Worm (Caenorhabditis elegans): ENCODE results near the gene cdh-7.

DNA sequence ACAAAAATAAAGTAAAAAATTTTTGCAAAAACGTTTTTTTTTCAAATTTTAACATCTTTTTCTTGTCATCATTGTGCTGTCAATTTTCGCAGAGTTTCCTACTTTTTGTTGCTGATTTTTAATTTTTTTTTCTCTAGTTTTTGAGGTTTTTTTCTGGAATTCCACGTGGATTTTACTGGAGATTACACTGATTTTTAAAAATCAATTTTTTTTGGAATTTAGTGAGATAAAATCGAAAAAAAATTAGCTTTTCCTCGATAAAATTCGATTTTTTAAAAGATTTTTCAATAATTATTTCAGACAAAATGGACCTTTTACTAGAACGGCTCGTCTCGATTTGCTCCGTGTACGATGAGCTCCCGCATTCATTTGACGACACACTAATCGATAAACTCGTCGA is 26.6 kb downstream of the cdh-7 start, which contains the start of gene R05H10.3:
- no peak for TF ChIP-seq F52B5.7 (tag; optimal IDR thresholded peaks at IDR 0.05)
- TF ChIP-seq dpl-1 (GFP tag; optimal IDR thresholded peaks at IDR 0.05) = no peak
- TF ChIP-seq xnd-1 (tag; optimal IDR thresholded peaks at IDR 0.05) = no peak
- TF ChIP-seq nhr-120 (GFP tag; IDR thresholded peaks at IDR 0.05) = no peak
- no peak for TF ChIP-seq F33H1.4 (GFP tag; IDR thresholded peaks at IDR 0.05)
- no peak for TF ChIP-seq ztf-3 (GFP tag; optimal IDR thresholded peaks at IDR 0.05)
- TF ChIP-seq atf-7 (tag; optimal IDR thresholded peaks at IDR 0.05) = no peak
- TF ChIP-seq madf-6 (GFP tag; IDR thresholded peaks at IDR 0.05) = no peak
- no peak for TF ChIP-seq unc-130 (GFP tag; optimal IDR thresholded peaks at IDR 0.05)
- no peak for TF ChIP-seq chd-7 (tag; optimal IDR thresholded peaks at IDR 0.05)
- TF ChIP-seq unc-62 (GFP tag; optimal IDR thresholded peaks at IDR 0.05) = no peak
